Worm (Caenorhabditis elegans) whole organism, mixed stage, embryonic: ENCODE measurements around the gene F20B6.5.

Source experiments
- elt-3 ChIP-seq: fragments of 150-350 bp; optimal IDR thresholded peaks from 2 replicates; lab custom pipeline; 2014; ENCODE audit warnings: missing biosample characterization, missing genetic modification characterization
- lin-13 ChIP-seq: fragments of 150-350 bp; optimal IDR thresholded peaks from 2 replicates; lab custom pipeline; 2014; ENCODE audit warnings: missing biosample characterization, missing genetic modification characterization
- mep-1 ChIP-seq: fragments of 150-350 bp; optimal IDR thresholded peaks from 2 replicates; lab custom pipeline; 2017; ENCODE audit warnings: missing biosample characterization, missing genetic modification reagents, missing genetic modification characterization, inconsistent platforms

DNA sequence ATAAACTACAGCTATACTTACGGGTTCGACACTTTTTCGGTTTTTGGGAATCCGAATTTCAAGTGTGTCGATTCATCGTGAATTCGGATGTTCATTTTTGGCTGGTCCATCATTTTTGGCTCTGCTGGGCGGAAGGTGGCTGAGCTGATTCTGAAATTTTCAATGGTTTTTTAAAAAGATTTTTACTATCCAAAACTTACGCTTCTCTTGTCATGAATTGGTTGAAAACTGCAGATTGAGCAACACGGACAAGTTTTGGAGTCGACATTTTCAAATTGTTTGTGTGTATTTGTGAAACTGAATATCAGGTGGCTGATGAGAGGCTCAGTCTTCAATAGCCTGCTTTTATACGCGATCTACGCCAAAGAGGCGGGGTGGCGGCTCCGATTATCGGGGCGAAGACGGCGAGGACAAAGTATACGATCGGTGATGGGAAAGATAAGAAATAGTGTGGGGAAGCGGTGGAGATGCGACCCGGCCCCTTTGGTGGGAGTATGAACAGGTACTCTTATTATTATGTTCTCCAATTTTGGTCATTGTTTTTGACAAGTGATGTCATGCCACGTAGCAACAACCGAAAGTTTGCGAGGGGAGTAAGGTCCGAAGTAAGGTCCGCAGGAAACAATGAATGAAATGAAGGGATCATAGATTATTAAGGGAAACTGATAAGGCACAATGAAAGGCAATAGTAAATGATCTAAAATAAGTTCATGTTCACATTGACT lies 47.3 kb upstream of the F20B6.5 start, which contains the start of gene F48D6.4:
- TF ChIP-seq elt-3, result no peak
- TF ChIP-seq mep-1 (tag; lab: Kevin White, UChicago), result no peak
- no peak for TF ChIP-seq lin-13
